Fruit fly (Drosophila melanogaster) whole organism, embryonic: ENCODE measurements around the gene CG1738.

Source experiments
- Abd-B ChIP-seq: fragments of 200-800 bp; sonication (Bioruptor generic); optimal IDR thresholded peaks from 2 replicates; lab custom pipeline; 2018; ENCODE audit warnings: missing biosample characterization, mild to moderate bottlenecking, missing genetic modification characterization, moderate library complexity
- Asciz ChIP-seq: fragments of 200-800 bp; sonication (Bioruptor generic); optimal IDR thresholded peaks from 2 replicates; lab custom pipeline; 2017; ENCODE audit warnings: missing biosample characterization, mild to moderate bottlenecking, missing genetic modification characterization, missing genetic modification reagents
- Bgb ChIP-seq: fragments of 200-800 bp; sonication (Bioruptor generic); IDR thresholded peaks from 2 replicates; pipeline ENCODE4 v1.3.6; 2022; ENCODE audit warnings: missing biosample characterization, missing genetic modification characterization; ENCODE audit not compliant: partially characterized antibody
- BtbVII ChIP-seq: fragments of 200-800 bp; sonication (Bioruptor generic); optimal IDR thresholded peaks from 3 replicates; lab custom pipeline; 2017; ENCODE audit warnings: missing biosample characterization, mild to moderate bottlenecking, missing genetic modification characterization
- CG10147 ChIP-seq: fragments of 200-800 bp; sonication (Bioruptor generic); optimal IDR thresholded peaks from 2 replicates; lab custom pipeline; 2019; ENCODE audit warnings: missing biosample characterization, mild to moderate bottlenecking, missing genetic modification characterization, moderate library complexity
- CG10462 ChIP-seq: fragments of 200-800 bp; sonication (Bioruptor generic); optimal IDR thresholded peaks from 2 replicates; lab custom pipeline; 2016; ENCODE audit warnings: missing biosample characterization, missing genetic modification characterization
- CG10654 ChIP-seq: fragments of 200-800 bp; sonication (Bioruptor generic); optimal IDR thresholded peaks from 2 replicates; lab custom pipeline; 2016; ENCODE audit warnings: missing biosample characterization, missing genetic modification characterization
- CG11085 ChIP-seq: fragments of 200-800 bp; sonication (Bioruptor generic); IDR thresholded peaks from 2 replicates; pipeline ENCODE4 v1.3.6; 2022; ENCODE audit warnings: missing biosample characterization, missing genetic modification characterization
- CG11504 ChIP-seq: fragments of 200-800 bp; sonication (Bioruptor generic); optimal IDR thresholded peaks from 3 replicates; lab custom pipeline; 2019; ENCODE audit warnings: missing biosample characterization, mild to moderate bottlenecking, missing genetic modification characterization, moderate library complexity
- CG11695 ChIP-seq: fragments of 200-800 bp; sonication (Bioruptor generic); IDR thresholded peaks from 3 replicates; pipeline ENCODE4 v1.3.6; 2022; ENCODE audit warnings: missing biosample characterization, missing genetic modification characterization
- CG12299 ChIP-seq: fragments of 200-800 bp; sonication (Bioruptor generic); optimal IDR thresholded peaks from 2 replicates; lab custom pipeline; 2018; ENCODE audit warnings: missing biosample characterization, mild to moderate bottlenecking, missing genetic modification characterization
- CG13123 ChIP-seq: fragments of 200-800 bp; sonication (Bioruptor generic); optimal IDR thresholded peaks from 2 replicates; lab custom pipeline; 2016; ENCODE audit warnings: missing biosample characterization, missing genetic modification characterization
- CG13894 ChIP-seq: fragments of 200-800 bp; sonication (Bioruptor generic); optimal IDR thresholded peaks from 3 replicates; lab custom pipeline; 2018; ENCODE audit warnings: missing biosample characterization, mild to moderate bottlenecking, missing genetic modification characterization, moderate library complexity
- CG14441 ChIP-seq: fragments of 200-800 bp; sonication (Bioruptor generic); IDR thresholded peaks from 2 replicates; pipeline ENCODE4 v1.3.6; 2022; ENCODE audit warnings: missing biosample characterization, missing genetic modification characterization
- CG15073 ChIP-seq: fragments of 200-800 bp; sonication (Bioruptor generic); optimal IDR thresholded peaks from 2 replicates; lab custom pipeline; 2016; ENCODE audit warnings: missing biosample characterization, missing genetic modification characterization
- CG15514 ChIP-seq: fragments of 200-800 bp; sonication (Bioruptor generic); optimal IDR thresholded peaks from 3 replicates; lab custom pipeline; 2017; ENCODE audit warnings: missing biosample characterization, missing genetic modification characterization, mild to moderate bottlenecking, moderate library complexity, missing genetic modification reagents
- CG17568 ChIP-seq: fragments of 200-800 bp; sonication (Bioruptor generic); optimal IDR thresholded peaks from 2 replicates; lab custom pipeline; 2018; ENCODE audit warnings: missing biosample characterization, mild to moderate bottlenecking, missing genetic modification characterization, moderate library complexity
- CG2116 ChIP-seq: fragments of 200-800 bp; sonication (Bioruptor generic); optimal IDR thresholded peaks from 3 replicates; lab custom pipeline; 2018; ENCODE audit warnings: missing biosample characterization, mild to moderate bottlenecking, missing genetic modification characterization
- CG32532 ChIP-seq: fragments of 200-800 bp; sonication (Bioruptor generic); IDR thresholded peaks from 2 replicates; pipeline ENCODE4 v1.3.6; 2022; ENCODE audit warnings: missing biosample characterization, missing genetic modification characterization
- CG3407 ChIP-seq: fragments of 200-800 bp; sonication (Bioruptor generic); optimal IDR thresholded peaks from 2 replicates; lab custom pipeline; 2018; ENCODE audit warnings: missing biosample characterization, mild to moderate bottlenecking, missing genetic modification characterization
- CG4730 ChIP-seq: fragments of 200-800 bp; sonication (Bioruptor generic); IDR thresholded peaks from 2 replicates; pipeline ENCODE4 v1.3.6; 2022; ENCODE audit warnings: missing biosample characterization, missing genetic modification characterization
- CG4820 ChIP-seq: fragments of 200-800 bp; sonication (Bioruptor generic); optimal IDR thresholded peaks from 3 replicates; lab custom pipeline; 2016; ENCODE audit warnings: missing biosample characterization, missing genetic modification characterization
- CG5245 ChIP-seq: fragments of 200-800 bp; sonication (Bioruptor generic); optimal IDR thresholded peaks from 3 replicates; lab custom pipeline; 2016; ENCODE audit warnings: missing biosample characterization, missing genetic modification characterization
- CoRest ChIP-seq: fragments of 200-800 bp; sonication (Bioruptor generic); optimal IDR thresholded peaks from 3 replicates; lab custom pipeline; 2018; ENCODE audit warnings: missing biosample characterization, mild to moderate bottlenecking, missing genetic modification characterization, moderate library complexity
- Deaf1 ChIP-seq: fragments of 200-800 bp; optimal IDR thresholded peaks from 3 replicates; lab custom pipeline; 2019; ENCODE audit warnings: missing biosample characterization, mild to moderate bottlenecking, missing genetic modification characterization, moderate library complexity
- HmgZ ChIP-seq: fragments of 200-800 bp; sonication (Bioruptor generic); optimal IDR thresholded peaks from 2 replicates; lab custom pipeline; 2018; ENCODE audit warnings: missing biosample characterization, mild to moderate bottlenecking, missing genetic modification characterization
- Lhr ChIP-seq: fragments of 200-800 bp; sonication (Bioruptor generic); optimal IDR thresholded peaks from 3 replicates; lab custom pipeline; 2017; ENCODE audit warnings: mild to moderate bottlenecking, missing biosample characterization, missing genetic modification reagents, missing genetic modification characterization
- Lpt ChIP-seq: fragments of >200 bp; optimal IDR thresholded peaks from 2 replicates; lab custom pipeline; 2018; ENCODE audit warnings: missing biosample characterization, missing genetic modification characterization
- Side ChIP-seq: fragments of 200-800 bp; sonication (Bioruptor generic); optimal IDR thresholded peaks from 2 replicates; lab custom pipeline; 2016; ENCODE audit warnings: missing biosample characterization, missing genetic modification characterization
- Spps ChIP-seq: fragments of 200-800 bp; sonication (Bioruptor generic); optimal IDR thresholded peaks from 2 replicates; lab custom pipeline; 2018; ENCODE audit warnings: missing biosample characterization, mild to moderate bottlenecking, missing genetic modification characterization
- bbx ChIP-seq: fragments of 200-800 bp; sonication (Bioruptor generic); IDR thresholded peaks from 2 replicates; pipeline ENCODE4 v1.3.6; 2022; ENCODE audit warnings: missing biosample characterization, missing genetic modification characterization; ENCODE audit not compliant: partially characterized antibody
- bcd ChIP-seq: fragments of 200-800 bp; sonication (Bioruptor generic); optimal IDR thresholded peaks from 2 replicates; lab custom pipeline; 2017; ENCODE audit warnings: missing biosample characterization, mild to moderate bottlenecking, missing genetic modification characterization
- caup ChIP-seq: fragments of 200-800 bp; sonication (Bioruptor generic); optimal IDR thresholded peaks from 3 replicates; lab custom pipeline; 2017; ENCODE audit warnings: missing biosample characterization, mild to moderate bottlenecking, missing genetic modification characterization, moderate library complexity; ENCODE audit not compliant: severe bottlenecking
- dan ChIP-seq: fragments of 200-800 bp; sonication (Bioruptor generic); IDR thresholded peaks from 2 replicates; pipeline ENCODE4 v1.3.6; 2022; ENCODE audit warnings: missing biosample characterization, missing genetic modification characterization
- dati ChIP-seq: fragments of 200-800 bp; sonication (Bioruptor generic); IDR thresholded peaks from 2 replicates; pipeline ENCODE4 v1.3.6; 2022; ENCODE audit warnings: missing biosample characterization, missing genetic modification characterization
- dimm ChIP-seq: fragments of 200-800 bp; sonication (Bioruptor generic); IDR thresholded peaks from 2 replicates; pipeline ENCODE4 v1.3.6; 2022; ENCODE audit warnings: missing biosample characterization, missing genetic modification characterization
- dm ChIP-seq: fragments of 200-800 bp; sonication (Bioruptor generic); optimal IDR thresholded peaks from 3 replicates; lab custom pipeline; 2016; ENCODE audit warnings: missing biosample characterization, missing genetic modification characterization
- dpn ChIP-seq, 2 experiments: fragments of 200-800 bp; sonication (Bioruptor generic); optimal IDR thresholded peaks; 3 replicates each; lab custom pipeline; 2016; ENCODE audit warnings: missing biosample characterization in 2 of 2, missing genetic modification characterization in 2 of 2
- exex ChIP-seq: fragments of 200-800 bp; sonication (Bioruptor generic); optimal IDR thresholded peaks from 4 replicates; lab custom pipeline; 2018; ENCODE audit warnings: missing biosample characterization, mild to moderate bottlenecking, missing genetic modification characterization, moderate library complexity
- fd64A ChIP-seq: fragments of 200-800 bp; sonication (Bioruptor generic); optimal IDR thresholded peaks from 3 replicates; lab custom pipeline; 2018; ENCODE audit warnings: missing biosample characterization, mild to moderate bottlenecking, missing genetic modification characterization
- fu2 ChIP-seq: fragments of 200-800 bp; sonication (Bioruptor generic); optimal IDR thresholded peaks from 2 replicates; lab custom pipeline; 2016; ENCODE audit warnings: missing biosample characterization, missing genetic modification characterization
- gcm ChIP-seq: fragments of 200-800 bp; sonication (Bioruptor generic); optimal IDR thresholded peaks from 2 replicates; lab custom pipeline; 2019; ENCODE audit warnings: missing biosample characterization, mild to moderate bottlenecking, missing genetic modification characterization, moderate library complexity
- gt ChIP-seq: fragments of 200-800 bp; sonication (Bioruptor generic); IDR thresholded peaks from 2 replicates; pipeline ENCODE4 v1.3.6; 2022; ENCODE audit warnings: missing biosample characterization, missing genetic modification characterization
- knrl ChIP-seq: fragments of 200-800 bp; sonication (Bioruptor generic); IDR thresholded peaks from 3 replicates; pipeline ENCODE4 v1.3.6; 2022; ENCODE audit warnings: missing biosample characterization, missing genetic modification characterization; ENCODE audit not compliant: partially characterized antibody
- nom ChIP-seq: fragments of 200-800 bp; sonication (Bioruptor generic); optimal IDR thresholded peaks from 2 replicates; lab custom pipeline; 2017; ENCODE audit warnings: missing biosample characterization, missing genetic modification characterization, mild to moderate bottlenecking, moderate library complexity, missing genetic modification reagents
- p53 ChIP-seq: fragments of 200-800 bp; sonication (Bioruptor generic); optimal IDR thresholded peaks from 2 replicates; lab custom pipeline; 2016; ENCODE audit warnings: missing biosample characterization, missing genetic modification characterization
- pros ChIP-seq: fragments of 200-800 bp; sonication (Bioruptor generic); optimal IDR thresholded peaks from 3 replicates; lab custom pipeline; 2019; ENCODE audit warnings: missing biosample characterization, mild to moderate bottlenecking, missing genetic modification characterization, moderate library complexity
- sens-2 ChIP-seq: fragments of 200-800 bp; sonication (Bioruptor generic); IDR thresholded peaks from 2 replicates; pipeline ENCODE4 v1.3.6; 2022; ENCODE audit warnings: missing biosample characterization, missing genetic modification characterization
- sim ChIP-seq: fragments of 200-800 bp; sonication (Bioruptor generic); IDR thresholded peaks from 2 replicates; pipeline ENCODE4 v1.3.6; 2022; ENCODE audit warnings: missing biosample characterization, missing genetic modification characterization
- sqz ChIP-seq: fragments of 200-800 bp; sonication (Bioruptor generic); optimal IDR thresholded peaks from 3 replicates; lab custom pipeline; 2018; ENCODE audit warnings: missing biosample characterization, mild to moderate bottlenecking, missing genetic modification characterization
- wdn ChIP-seq: fragments of 200-800 bp; sonication (Bioruptor generic); IDR thresholded peaks from 2 replicates; pipeline ENCODE4 v1.3.6; 2022; ENCODE audit warnings: missing biosample characterization, missing genetic modification characterization

The CG1738 gene

DNA sequence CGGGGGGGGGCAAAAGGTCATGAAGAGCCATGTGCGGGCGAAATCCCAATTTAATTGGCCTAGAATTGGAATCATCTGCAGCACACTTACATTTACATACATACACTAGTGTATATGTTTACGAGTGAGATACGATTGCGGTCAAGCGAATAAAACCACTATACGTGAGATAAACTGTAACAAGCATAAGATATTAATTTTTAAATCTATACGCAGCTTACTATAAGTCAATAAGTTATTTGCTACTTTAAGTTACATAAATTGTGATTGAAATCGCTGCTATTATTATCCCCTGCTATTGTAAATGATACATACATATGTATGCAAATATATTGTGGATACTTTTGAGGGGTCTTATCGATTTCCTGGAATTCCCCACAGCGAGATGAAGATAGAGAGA lies 30.3 kb downstream of the CG1738 start (continued):
- TF ChIP-seq pros (GFP tag; lab: Kevin White, UChicago) (no peak), gcm (GFP tag; lab: Kevin White, UChicago) (no peak), CG32532 (GFP tag; lab: Robert Waterston, UW) (peak; percentile 57; the same call in 1 of the 2 replicates), sim (GFP tag; lab: Robert Waterston, UW) (0 out of 2 replicates have a peak, but pooled peaks have one; percentile 17), CG10462 (GFP tag; lab: Kevin White, UChicago) (no peak), CG2116 (GFP tag; lab: Kevin White, UChicago) (no peak), fd64A (no peak), sens-2 (0 out of 2 replicates have a peak, but pooled peaks have one; percentile 15), CG12299 (tag; lab: Kevin White, UChicago) (no peak), CG15514 (no peak), Deaf1 (no peak), fu2 (no peak), CG15073 (GFP tag; lab: Kevin White, UChicago) (no peak), sqz (GFP tag; lab: Kevin White, UChicago) (peak; percentile 3), Lpt (GFP tag; lab: Kevin White, UChicago) (no peak), Spps (tag; lab: Kevin White, UChicago) (no peak), dati (GFP tag; lab: Robert Waterston, UW) (no peak), BtbVII (GFP tag; lab: Kevin White, UChicago) (no peak), CG13123 (GFP tag; lab: Kevin White, UChicago) (no peak), CG11085 (no peak), wdn (GFP tag; lab: Robert Waterston, UW) (0 out of 2 replicates have a peak, but pooled peaks have one; percentile 10), dm (GFP tag; lab: Kevin White, UChicago) (no peak), CG10147 (GFP tag; lab: Kevin White, UChicago) (peak; percentile 43), bbx (GFP tag; lab: Robert Waterston, UW) (no peak), exex (tag; lab: Kevin White, UChicago) (no peak), CG5245 (GFP tag; lab: Kevin White, UChicago) (no peak), dimm (GFP tag; lab: Robert Waterston, UW) (peak; percentile 15; the same call in 1 of the 2 replicates), CG14441 (GFP tag; lab: Robert Waterston, UW) (peak; percentile 60), CG10654 (GFP tag; lab: Kevin White, UChicago) (no peak), HmgZ (tag; lab: Kevin White, UChicago) (peak; percentile 35), dan (GFP tag; lab: Robert Waterston, UW) (no peak), gt (GFP tag; lab: Robert Waterston, UW) (no peak), CG13894 (tag; lab: Kevin White, UChicago) (peak; percentile 54), Lhr (no peak), bcd (GFP tag; lab: Kevin White, UChicago) (no peak), Asciz (GFP tag; lab: Kevin White, UChicago) (peak; percentile 15), knrl (GFP tag; lab: Robert Waterston, UW) (no peak), CG4820 (GFP tag; lab: Kevin White, UChicago) (no peak), CoRest (peak; percentile 41), caup (GFP tag; lab: Kevin White, UChicago) (peak; percentile 11), CG17568 (GFP tag; lab: Kevin White, UChicago) (no peak), dpn (GFP tag; optimal IDR thresholded peaks at IDR 0.05; lab: Kevin White, UChicago) (peak in 1 of 2 experiments; percentile 4), CG11504 (tag; lab: Kevin White, UChicago) (peak; percentile 67), Bgb (no peak), nom (GFP tag; lab: Kevin White, UChicago) (no peak), CG3407 (GFP tag; lab: Kevin White, UChicago) (no peak), Side (no peak), CG11695 (GFP tag; lab: Robert Waterston, UW) (peak; percentile 53; the same call in 1 of the 3 replicates), Abd-B (peak; percentile 23), p53 (GFP tag; lab: Kevin White, UChicago) (no peak), CG4730 (GFP tag; lab: Robert Waterston, UW) (no peak)
